Fruit fly (Drosophila melanogaster) whole organism, embryonic: Measurements from ENCODE around the gene CG6931.

Experiments used
- Adf1 ChIP-seq: fragments of 200-800 bp; sonication (Bioruptor generic); IDR thresholded peaks from 2 replicates; pipeline ENCODE4 v1.3.6; 2022; ENCODE audit warnings: missing biosample characterization, missing genetic modification characterization
- BtbVII ChIP-seq: fragments of 200-800 bp; sonication (Bioruptor generic); optimal IDR thresholded peaks from 3 replicates; lab custom pipeline; 2017; ENCODE audit warnings: missing biosample characterization, mild to moderate bottlenecking, missing genetic modification characterization
- CG11085 ChIP-seq: fragments of 200-800 bp; sonication (Bioruptor generic); IDR thresholded peaks from 2 replicates; pipeline ENCODE4 v1.3.6; 2022; ENCODE audit warnings: missing biosample characterization, missing genetic modification characterization
- CG11456 ChIP-seq: fragments of 200-800 bp; sonication (Bioruptor generic); IDR thresholded peaks from 3 replicates; pipeline ENCODE4 v1.3.6; 2022; ENCODE audit warnings: missing biosample characterization, missing genetic modification characterization
- CG12236 ChIP-seq: fragments of 200-800 bp; sonication (Bioruptor generic); optimal IDR thresholded peaks from 2 replicates; lab custom pipeline; 2016; ENCODE audit warnings: missing biosample characterization, missing genetic modification characterization
- CG15011 ChIP-seq: fragments of 200-800 bp; sonication (Bioruptor generic); optimal IDR thresholded peaks from 3 replicates; lab custom pipeline; 2018; ENCODE audit warnings: missing biosample characterization, mild to moderate bottlenecking, missing genetic modification characterization
- CG15696 ChIP-seq: fragments of 200-800 bp; sonication (Bioruptor generic); optimal IDR thresholded peaks from 2 replicates; lab custom pipeline; 2019; ENCODE audit warnings: missing biosample characterization, mild to moderate bottlenecking, missing genetic modification characterization, moderate library complexity
- CG17186 ChIP-seq: fragments of 200-800 bp; sonication (Bioruptor generic); optimal IDR thresholded peaks from 3 replicates; lab custom pipeline; 2017; ENCODE audit warnings: missing biosample characterization, missing genetic modification reagents, missing genetic modification characterization
- CG18476 ChIP-seq: fragments of 200-800 bp; sonication (Bioruptor generic); optimal IDR thresholded peaks from 2 replicates; lab custom pipeline; 2016; ENCODE audit warnings: missing biosample characterization, mild to moderate bottlenecking, missing genetic modification characterization
- CG2120 ChIP-seq: fragments of 200-800 bp; sonication (Bioruptor generic); optimal IDR thresholded peaks from 3 replicates; lab custom pipeline; 2016; ENCODE audit warnings: missing biosample characterization, missing genetic modification characterization
- CG34422 ChIP-seq: fragments of 200-800 bp; sonication (Bioruptor generic); IDR thresholded peaks from 3 replicates; pipeline ENCODE4 v1.3.6; 2022; ENCODE audit warnings: missing biosample characterization, missing genetic modification characterization
- CG4282 ChIP-seq: fragments of 200-800 bp; sonication (Bioruptor generic); optimal IDR thresholded peaks from 2 replicates; lab custom pipeline; 2016; ENCODE audit warnings: missing biosample characterization, missing genetic modification characterization
- CG4854 ChIP-seq: fragments of 200-800 bp; sonication (Bioruptor generic); optimal IDR thresholded peaks from 2 replicates; lab custom pipeline; 2016; ENCODE audit warnings: missing biosample characterization, missing genetic modification characterization, inconsistent platforms
- CG6689 ChIP-seq: fragments of 200-800 bp; sonication (Bioruptor generic); IDR thresholded peaks from 2 replicates; pipeline ENCODE4 v1.3.6; 2022; ENCODE audit warnings: missing biosample characterization, missing genetic modification characterization
- CG6765 ChIP-seq: fragments of 200-800 bp; sonication (Bioruptor generic); optimal IDR thresholded peaks from 3 replicates; lab custom pipeline; 2017; ENCODE audit warnings: missing biosample characterization, mild to moderate bottlenecking, missing genetic modification characterization
- CG7928 ChIP-seq: fragments of 200-800 bp; sonication (Bioruptor generic); optimal IDR thresholded peaks from 2 replicates; lab custom pipeline; 2017; ENCODE audit warnings: missing biosample characterization, mild to moderate bottlenecking, missing genetic modification characterization
- CG8281 ChIP-seq: fragments of 200-800 bp; sonication (Bioruptor generic); optimal IDR thresholded peaks from 2 replicates; lab custom pipeline; 2018; ENCODE audit warnings: missing biosample characterization, mild to moderate bottlenecking, missing genetic modification characterization, moderate library complexity
- CG8478 ChIP-seq: fragments of >200 bp; optimal IDR thresholded peaks from 2 replicates; lab custom pipeline; 2018
- CG8765 ChIP-seq: fragments of 200-800 bp; sonication (Bioruptor generic); IDR thresholded peaks from 2 replicates; pipeline ENCODE4 v1.3.6; 2022; ENCODE audit warnings: missing biosample characterization, missing genetic modification characterization
- Dbx ChIP-seq: fragments of 200-800 bp; sonication (Bioruptor generic); IDR thresholded peaks from 3 replicates; pipeline ENCODE4 v1.3.6; 2022; ENCODE audit warnings: missing biosample characterization, missing genetic modification characterization
- Dfd ChIP-seq, 2 experiments: fragments of >200 bp; optimal IDR thresholded peaks; 2 replicates each; lab custom pipeline; 2017; ENCODE audit warnings: missing biosample characterization in 2 of 2, missing genetic modification characterization in 2 of 2
- Drgx ChIP-seq: fragments of 200-800 bp; sonication (Bioruptor generic); IDR thresholded peaks from 2 replicates; pipeline ENCODE4 v1.3.6; 2022; ENCODE audit warnings: missing biosample characterization, missing genetic modification characterization
- Gug ChIP-seq: fragments of 200-800 bp; sonication (Bioruptor generic); IDR thresholded peaks from 4 replicates; pipeline ENCODE4 v1.3.6; 2022; ENCODE audit warnings: missing biosample characterization, missing genetic modification characterization
- HLH3B ChIP-seq: fragments of 200-800 bp; sonication (Bioruptor generic); IDR thresholded peaks from 2 replicates; pipeline ENCODE4 v1.3.6; 2022; ENCODE audit warnings: missing biosample characterization, missing genetic modification characterization
- Hey ChIP-seq: fragments of 200-800 bp; sonication (Bioruptor generic); optimal IDR thresholded peaks from 3 replicates; lab custom pipeline; 2018; ENCODE audit warnings: missing biosample characterization, mild to moderate bottlenecking, missing genetic modification characterization
- HmgD ChIP-seq: fragments of 200-800 bp; sonication (Bioruptor generic); optimal IDR thresholded peaks from 3 replicates; lab custom pipeline; 2016; ENCODE audit warnings: missing biosample characterization, missing genetic modification characterization
- MTF-1 ChIP-seq: fragments of 200-800 bp; sonication (Bioruptor generic); optimal IDR thresholded peaks from 2 replicates; lab custom pipeline; 2018; ENCODE audit warnings: missing biosample characterization, mild to moderate bottlenecking, missing genetic modification characterization, borderline replicate concordance
- Max ChIP-seq: fragments of 200-800 bp; sonication (Bioruptor generic); optimal IDR thresholded peaks from 2 replicates; lab custom pipeline; 2016; ENCODE audit warnings: missing biosample characterization, mild to moderate bottlenecking, missing genetic modification characterization
- NC2β ChIP-seq: fragments of 200-800 bp; sonication (Bioruptor generic); optimal IDR thresholded peaks from 2 replicates; lab custom pipeline; 2016; ENCODE audit warnings: missing biosample characterization, missing genetic modification characterization
- Scr ChIP-seq: fragments of 200-800 bp; sonication (Bioruptor generic); IDR thresholded peaks from 2 replicates; pipeline ENCODE4 v1.3.6; 2022; ENCODE audit warnings: missing biosample characterization, missing genetic modification characterization; ENCODE audit not compliant: partially characterized antibody
- Six4 ChIP-seq: fragments of 200-800 bp; sonication (Bioruptor generic); optimal IDR thresholded peaks from 2 replicates; lab custom pipeline; 2016; ENCODE audit warnings: missing biosample characterization, missing genetic modification characterization
- Sox102F ChIP-seq: fragments of 200-800 bp; sonication (Bioruptor generic); optimal IDR thresholded peaks from 2 replicates; lab custom pipeline; 2018; ENCODE audit warnings: missing biosample characterization, mild to moderate bottlenecking, missing genetic modification characterization, moderate library complexity
- Sry-δ ChIP-seq: fragments of 200-800 bp; sonication (Bioruptor generic); optimal IDR thresholded peaks from 2 replicates; lab custom pipeline; 2016; ENCODE audit warnings: missing biosample characterization, missing genetic modification characterization
- Ssrp ChIP-seq: fragments of 200-800 bp; sonication (Bioruptor generic); optimal IDR thresholded peaks from 2 replicates; lab custom pipeline; 2018; ENCODE audit warnings: missing biosample characterization, mild to moderate bottlenecking, missing genetic modification characterization, moderate library complexity
- Stat92E ChIP-seq, 3 experiments: fragments of >200 bp in 2 of 3; fragments of 200-800 bp in 1 of 3; sonication (Bioruptor generic) in 1 of 3; optimal IDR thresholded peaks; 2 replicates each; lab custom pipeline; 2017 to 2019; ENCODE audit warnings: missing biosample characterization in 3 of 3, missing genetic modification characterization in 3 of 3, mild to moderate bottlenecking in 1 of 3, moderate library complexity in 1 of 3
- Usf ChIP-seq: fragments of 200-800 bp; sonication (Bioruptor generic); optimal IDR thresholded peaks from 2 replicates; lab custom pipeline; 2017; ENCODE audit warnings: missing genotype, missing biosample characterization, missing genetic modification characterization
- aop ChIP-seq: fragments of 200-800 bp; sonication (Bioruptor generic); IDR thresholded peaks from 2 replicates; pipeline ENCODE4 v1.3.6; 2022; ENCODE audit warnings: missing biosample characterization, missing genetic modification characterization
- bigmax ChIP-seq: fragments of 200-800 bp; sonication (Bioruptor generic); optimal IDR thresholded peaks from 2 replicates; lab custom pipeline; 2018; ENCODE audit warnings: missing biosample characterization, mild to moderate bottlenecking, missing genetic modification characterization
- chif ChIP-seq, 2 experiments: fragments of 200-800 bp; sonication (Bioruptor generic); optimal IDR thresholded peaks; 3 replicates each; lab custom pipeline; 2016; ENCODE audit warnings: missing biosample characterization in 2 of 2, missing genetic modification characterization in 2 of 2
- dmrt11E ChIP-seq: fragments of 200-800 bp; sonication (Bioruptor generic); optimal IDR thresholded peaks from 3 replicates; lab custom pipeline; 2018; ENCODE audit warnings: missing biosample characterization, mild to moderate bottlenecking, missing genetic modification characterization, moderate library complexity
- fd64A ChIP-seq: fragments of 200-800 bp; sonication (Bioruptor generic); optimal IDR thresholded peaks from 3 replicates; lab custom pipeline; 2018; ENCODE audit warnings: missing biosample characterization, mild to moderate bottlenecking, missing genetic modification characterization
- fd96Cb ChIP-seq: fragments of 200-800 bp; sonication (Bioruptor generic); optimal IDR thresholded peaks from 2 replicates; lab custom pipeline; 2018; ENCODE audit warnings: missing biosample characterization, mild to moderate bottlenecking, missing genetic modification characterization, moderate library complexity
- gt ChIP-seq: fragments of 200-800 bp; sonication (Bioruptor generic); IDR thresholded peaks from 2 replicates; pipeline ENCODE4 v1.3.6; 2022; ENCODE audit warnings: missing biosample characterization, missing genetic modification characterization
- ind ChIP-seq: fragments of 200-800 bp; sonication (Bioruptor generic); optimal IDR thresholded peaks from 3 replicates; lab custom pipeline; 2016; ENCODE audit warnings: missing biosample characterization, missing genetic modification characterization
- kay ChIP-seq: fragments of 200-800 bp; sonication (Bioruptor generic); optimal IDR thresholded peaks from 2 replicates; lab custom pipeline; 2016; ENCODE audit warnings: missing biosample characterization, missing genetic modification characterization
- lab ChIP-seq: fragments of 200-800 bp; sonication (Bioruptor generic); optimal IDR thresholded peaks from 3 replicates; lab custom pipeline; 2017; ENCODE audit warnings: missing biosample characterization, missing genetic modification characterization, mild to moderate bottlenecking, moderate library complexity, missing genetic modification reagents
- sr ChIP-seq: fragments of 200-800 bp; sonication (Bioruptor generic); IDR thresholded peaks from 3 replicates; pipeline ENCODE4 v1.3.6; 2022; ENCODE audit warnings: missing biosample characterization, missing genetic modification characterization
- tgo ChIP-seq: fragments of 200-800 bp; sonication (Bioruptor generic); IDR thresholded peaks from 3 replicates; pipeline ENCODE4 v1.3.6; 2022; ENCODE audit warnings: missing biosample characterization, missing genetic modification characterization
- unc-4 ChIP-seq: fragments of 200-800 bp; sonication (Bioruptor generic); IDR thresholded peaks from 2 replicates; pipeline ENCODE4 v1.3.6; 2022; ENCODE audit warnings: missing biosample characterization, missing genetic modification characterization; ENCODE audit not compliant: partially characterized antibody
- z ChIP-seq: fragments of 200-800 bp; sonication (Bioruptor generic); IDR thresholded peaks from 3 replicates; pipeline ENCODE4 v1.3.6; 2022; ENCODE audit warnings: missing biosample characterization, missing genetic modification characterization
- zfh1 ChIP-seq: fragments of 200-800 bp; sonication (Bioruptor generic); IDR thresholded peaks from 3 replicates; pipeline ENCODE4 v1.3.6; 2022; ENCODE audit warnings: missing biosample characterization, missing genetic modification characterization

CG6931 gene

DNA sequence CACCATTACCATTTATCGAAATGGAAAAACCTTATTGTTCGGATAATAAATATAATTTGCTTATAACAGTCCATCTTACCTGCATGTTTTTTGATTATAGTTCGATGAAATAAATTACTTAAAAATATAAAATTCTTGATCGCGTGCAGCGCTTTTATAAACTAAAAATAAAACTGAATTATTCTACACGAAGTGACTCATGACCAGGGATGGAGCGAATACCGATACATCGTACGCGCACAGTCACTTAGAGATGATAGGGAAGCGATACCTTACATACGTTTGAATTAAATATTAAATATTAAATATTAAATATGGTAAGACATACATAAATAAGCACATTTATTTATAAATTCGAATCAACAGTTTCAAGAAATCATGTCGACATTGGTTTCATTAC, 2.4 kb downstream of the CG6931 start, which contains the start of gene viaf (continued):
- TF ChIP-seq Ssrp (peak; percentile 45), Max (GFP tag; lab: Kevin White, UChicago) (peak; percentile 52), aop (peak; percentile 22; the same call in 1 of the 2 replicates), Six4 (GFP tag; lab: Kevin White, UChicago) (peak; percentile 45), z (GFP tag; lab: Robert Waterston, UW) (no peak), CG6689 (GFP tag; lab: Robert Waterston, UW) (no peak), Stat92E (GFP tag; optimal IDR thresholded peaks at IDR 0.05; lab: Kevin White, UChicago) (no peak), Hey (tag; lab: Kevin White, UChicago) (no peak), CG6765 (GFP tag; lab: Kevin White, UChicago) (no peak), unc-4 (GFP tag; lab: Robert Waterston, UW) (peak; percentile 91), Drgx (GFP tag; lab: Robert Waterston, UW) (no peak), MTF-1 (no peak), lab (GFP tag; lab: Kevin White, UChicago) (no peak), Sry-δ (GFP tag; lab: Kevin White, UChicago) (peak; percentile 83), bigmax (GFP tag; lab: Kevin White, UChicago) (no peak), HLH3B (GFP tag; lab: Robert Waterston, UW) (peak; percentile 42; the same call in 1 of the 2 replicates), CG34422 (GFP tag; lab: Robert Waterston, UW) (peak; percentile 52; the same call in 2 of the 3 replicates), fd64A (GFP tag; lab: Kevin White, UChicago) (no peak), NC2β (GFP tag; lab: Kevin White, UChicago) (peak; percentile 6), CG8765 (GFP tag; lab: Robert Waterston, UW) (no peak), Scr (peak; percentile 94), ind (GFP tag; lab: Kevin White, UChicago) (peak; percentile 57), CG11456 (peak; percentile 62; the same call in 1 of the 3 replicates), CG11085 (GFP tag; lab: Robert Waterston, UW) (no peak), CG15011 (GFP tag; lab: Kevin White, UChicago) (no peak), gt (GFP tag; lab: Robert Waterston, UW) (no peak), Sox102F (GFP tag; lab: Kevin White, UChicago) (peak; percentile 51), Adf1 (GFP tag; lab: Robert Waterston, UW) (peak; percentile 18; the same call in 1 of the 2 replicates), chif (GFP tag; optimal IDR thresholded peaks at IDR 0.05; lab: Kevin White, UChicago) (no peak), Usf (GFP tag; lab: Kevin White, UChicago) (no peak), zfh1 (GFP tag; lab: Robert Waterston, UW) (peak; percentile 61; the same call in 1 of the 3 replicates), CG12236 (no peak), HmgD (GFP tag; lab: Kevin White, UChicago) (no peak), tgo (peak; percentile 29; the same call in 2 of the 3 replicates), Gug (peak; percentile 72; the same call in 3 of the 4 replicates), BtbVII (GFP tag; lab: Kevin White, UChicago) (no peak), CG18476 (GFP tag; lab: Kevin White, UChicago) (no peak), CG8281 (no peak), fd96Cb (peak; percentile 22), Dfd (GFP tag; optimal IDR thresholded peaks at IDR 0.05; lab: Kevin White, UChicago) (no peak), Dbx (GFP tag; lab: Robert Waterston, UW) (0 out of 3 replicates have a peak, but pooled peaks have one; percentile 39), CG15696 (tag; lab: Kevin White, UChicago) (peak; percentile 45), CG4854 (no peak), dmrt11E (peak; percentile 55), CG4282 (GFP tag; lab: Kevin White, UChicago) (no peak), CG8478 (lab: Kevin White, UChicago) (no peak), kay (GFP tag; lab: Kevin White, UChicago) (peak; percentile 99), CG17186 (peak; percentile 82), CG7928 (GFP tag; lab: Kevin White, UChicago) (peak; percentile 95), CG2120 (GFP tag; lab: Kevin White, UChicago) (peak; percentile 62), sr (GFP tag; lab: Robert Waterston, UW) (no peak)
